Worm (Caenorhabditis elegans) whole organism, L4/young adult: ENCODE results near the gene fbxb-72.
A peak's percentile ranks its signal among the peaks of the same experiment; 100 is the strongest.

Experiments
- W03F9.2 ChIP-seq: fragments of 150-350 bp; optimal IDR thresholded peaks from 2 replicates; lab custom pipeline; 2014; ENCODE audit warnings: missing biosample characterization, missing genetic modification characterization
- dao-5 ChIP-seq: sonication (generic microtip); optimal IDR thresholded peaks from 2 replicates; lab custom pipeline; 2016; ENCODE audit warnings: missing genotype, missing genetic modification characterization, moderate library complexity, missing compliant biosample characterization
- him-1 ChIP-seq: sonication (generic microtip); optimal IDR thresholded peaks from 2 replicates; lab custom pipeline; 2016; ENCODE audit warnings: missing genotype, missing genetic modification reagents, missing genetic modification characterization, missing compliant biosample characterization

fbxb-72 gene

DNA sequence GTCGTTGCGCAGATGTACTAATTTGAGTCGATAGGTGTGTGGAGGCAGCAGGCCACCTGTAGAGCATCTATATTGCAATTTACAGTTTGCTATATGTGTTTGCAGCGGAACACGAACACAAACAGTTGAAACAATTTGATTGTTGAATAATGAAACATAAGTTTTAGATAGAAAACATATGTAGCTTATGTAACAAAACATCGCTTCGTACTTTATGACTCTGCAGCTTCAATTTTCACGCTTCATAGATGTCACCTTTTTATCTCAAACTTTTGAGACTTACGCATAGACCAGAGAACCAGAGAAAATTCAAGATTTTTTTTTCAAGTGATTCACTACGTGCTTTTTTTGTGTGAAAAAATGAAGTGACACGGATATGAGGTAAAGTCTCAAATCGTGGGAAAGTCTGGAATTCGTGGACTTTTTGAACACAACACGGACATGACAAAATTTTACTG lies at the start of gene fbxb-72:
fbxb-72 (minus strand) TSS at position 58 of the 458 bp plus-strand sequence.
- TF ChIP-seq W03F9.2 (tag; lab: Kevin White, UChicago) (no peak), him-1 (no peak), dao-5 (tag; lab: Kevin White, UChicago) (no peak)

DNA sequence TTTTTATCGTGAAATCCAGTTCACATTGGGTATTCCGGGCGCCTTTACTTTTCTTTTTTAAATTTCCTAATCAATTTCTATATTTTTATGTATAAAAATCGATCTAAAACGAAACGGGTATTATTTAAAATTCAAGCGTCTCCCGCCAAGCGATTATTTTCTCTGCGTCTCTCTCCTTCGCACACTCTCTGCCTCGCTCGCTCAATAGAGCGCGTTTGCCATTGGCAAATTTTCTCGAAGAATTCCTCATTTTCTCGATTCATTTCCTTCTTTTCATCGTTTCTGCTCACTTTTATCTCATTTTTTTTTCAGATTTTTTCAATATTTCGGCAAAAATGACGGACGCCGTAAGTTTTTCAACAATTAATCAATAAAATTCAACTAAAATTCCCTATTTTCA lies 49.5 kb upstream of the fbxb-72 start, which contains the start of gene sti-1:
sti-1 (plus strand) TSS at position 263 of the 400 bp plus-strand sequence.
- TF ChIP-seq W03F9.2 (tag; lab: Kevin White, UChicago), result peak; percentile 79
- no peak for TF ChIP-seq dao-5 (tag; lab: Kevin White, UChicago)
- no peak for TF ChIP-seq him-1

DNA sequence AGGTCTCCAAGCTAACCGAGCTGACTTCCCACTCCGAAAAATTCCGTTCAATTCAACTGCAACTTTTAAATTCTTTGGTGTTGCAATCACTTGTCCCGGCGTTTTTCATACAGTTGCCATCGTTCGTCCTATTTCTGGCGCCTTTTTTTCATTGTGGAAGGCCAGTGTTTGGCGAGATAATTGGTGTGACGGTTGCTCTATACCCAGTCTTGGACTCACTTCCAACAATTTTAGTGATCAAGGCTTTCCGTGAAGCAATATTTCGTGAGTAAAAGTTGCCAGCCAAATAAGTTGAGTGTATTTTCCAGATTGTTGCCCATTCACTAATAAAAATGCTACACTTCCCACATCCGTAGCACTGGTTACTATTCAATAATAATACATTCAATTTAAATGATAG lies 48.5 kb upstream of the fbxb-72 start:
- TF ChIP-seq W03F9.2 (tag; lab: Kevin White, UChicago) (no peak), dao-5 (tag; lab: Kevin White, UChicago) (no peak), him-1 (no peak)

DNA sequence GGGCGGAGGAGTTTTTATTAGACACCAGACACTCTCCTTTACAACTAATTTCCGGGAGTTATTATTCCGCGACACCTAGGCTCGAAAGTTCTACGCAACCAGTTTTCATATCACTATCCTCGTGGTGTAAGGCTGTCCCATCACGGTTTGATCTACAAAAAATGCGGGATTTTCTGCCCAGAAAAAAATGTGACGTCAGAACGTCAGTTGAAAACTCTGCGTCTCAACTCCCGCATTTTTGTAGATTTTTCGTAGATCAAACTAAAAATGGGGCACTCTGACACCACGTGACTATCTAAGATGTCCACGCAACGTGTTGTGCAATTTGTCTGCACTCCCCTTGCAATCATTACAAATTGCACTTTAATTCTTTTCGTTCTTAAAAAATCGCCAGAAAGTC lies 41.0 kb upstream of the fbxb-72 start, which contains the start of gene str-238:
str-238 (plus strand) TSS at position 301 of the 400 bp plus-strand sequence.
- TF ChIP-seq W03F9.2 (tag; lab: Kevin White, UChicago) (no peak), dao-5 (tag; lab: Kevin White, UChicago) (no peak), him-1 (no peak)

DNA sequence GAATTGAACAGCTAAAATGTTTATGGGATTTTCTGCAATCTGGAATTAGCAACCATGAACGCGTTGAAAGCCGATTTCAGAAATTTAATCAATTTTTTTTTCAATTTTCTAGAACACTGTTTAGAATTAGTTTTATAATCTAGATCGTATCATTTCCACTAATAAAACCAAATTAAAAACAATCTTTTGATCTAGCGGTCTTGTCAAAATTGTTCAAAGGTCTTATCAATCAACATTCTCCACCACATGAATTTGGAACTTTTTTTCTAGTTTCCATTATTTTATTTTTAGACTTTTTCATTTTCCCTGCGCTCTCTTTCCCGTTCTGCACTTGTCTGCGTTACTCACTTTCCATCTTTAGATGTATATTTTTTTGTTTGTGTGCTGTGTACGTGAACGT lies 38.6 kb upstream of the fbxb-72 start, which contains the start of gene srp-2:
srp-2 (plus strand) TSS at position 301 of the 400 bp plus-strand sequence.
- TF ChIP-seq W03F9.2 (tag; lab: Kevin White, UChicago) (no peak), him-1 (no peak), dao-5 (tag; lab: Kevin White, UChicago) (no peak)

DNA sequence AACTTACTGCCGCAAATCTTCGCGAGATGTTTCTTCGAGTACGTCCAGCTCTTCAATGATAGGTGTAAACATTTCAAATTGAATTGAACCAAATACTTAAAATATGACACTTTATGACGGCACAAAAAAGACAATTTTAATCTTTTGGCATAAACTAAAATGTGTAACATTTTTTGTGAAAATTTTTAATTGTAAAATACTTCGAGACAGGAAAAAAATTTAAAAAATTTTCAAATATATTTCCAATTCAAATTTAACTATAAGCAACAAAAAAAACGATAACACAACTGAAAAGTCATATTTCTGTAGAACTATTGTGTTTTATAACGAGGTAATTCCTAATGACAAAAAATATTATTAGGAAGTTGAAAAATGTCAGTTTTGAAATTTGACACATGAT lies 38.1 kb upstream of the fbxb-72 start, which contains the start of gene C05E4.12:
C05E4.12 (minus strand) TSS at position 101 of the 400 bp plus-strand sequence.
- no peak for TF ChIP-seq him-1
- no peak for TF ChIP-seq W03F9.2 (tag; lab: Kevin White, UChicago)
- TF ChIP-seq dao-5 (tag; lab: Kevin White, UChicago), result no peak

DNA sequence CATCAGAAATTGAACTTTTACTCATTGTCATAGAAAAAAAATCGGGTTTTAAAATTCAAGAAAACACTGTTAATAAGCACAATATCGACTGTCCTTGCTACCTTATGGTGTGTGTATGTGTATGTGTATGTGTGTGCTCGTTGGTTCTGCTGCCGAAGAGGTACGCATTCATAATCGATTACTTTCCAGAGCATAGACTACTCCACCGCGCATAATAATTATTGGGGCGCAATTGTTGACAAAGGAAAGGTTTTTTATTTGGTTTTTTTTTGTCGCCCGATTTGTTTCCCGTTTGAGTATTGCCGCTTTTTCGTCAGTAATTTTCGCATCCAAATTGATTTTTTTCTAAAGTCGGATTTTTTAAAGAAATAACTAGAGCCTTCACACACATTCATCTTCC lies 37.5 kb upstream of the fbxb-72 start, which contains the start of gene C05E4.15:
C05E4.15 (minus strand) TSS at position 101 of the 400 bp plus-strand sequence.
- TF ChIP-seq dao-5 (tag; lab: Kevin White, UChicago) (no peak), W03F9.2 (tag; lab: Kevin White, UChicago) (no peak), him-1 (no peak)

DNA sequence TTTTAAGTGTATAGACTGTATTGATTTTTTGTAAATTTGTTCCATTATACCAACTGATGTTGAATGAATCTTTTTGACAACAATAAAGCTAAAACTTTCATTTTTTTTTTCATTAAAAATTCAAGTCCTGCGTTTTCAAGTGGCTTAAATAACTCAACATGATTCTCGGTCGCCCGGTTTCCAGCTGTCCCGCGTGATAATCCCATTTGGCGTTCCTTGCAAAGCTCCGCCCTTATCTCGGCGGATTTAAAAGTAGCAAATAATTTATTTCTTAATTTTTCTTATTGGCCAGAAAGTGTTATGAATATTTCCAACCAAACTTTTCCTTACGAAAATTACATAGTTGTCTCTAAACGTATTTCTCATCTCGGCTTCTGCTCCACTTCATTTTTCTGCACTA lies 32.4 kb upstream of the fbxb-72 start, which contains the start of gene str-20:
str-20 (plus strand) TSS at position 301 of the 400 bp plus-strand sequence.
- no peak for TF ChIP-seq him-1
- TF ChIP-seq dao-5 (tag; lab: Kevin White, UChicago), result no peak
- TF ChIP-seq W03F9.2 (tag; lab: Kevin White, UChicago), result no peak

DNA sequence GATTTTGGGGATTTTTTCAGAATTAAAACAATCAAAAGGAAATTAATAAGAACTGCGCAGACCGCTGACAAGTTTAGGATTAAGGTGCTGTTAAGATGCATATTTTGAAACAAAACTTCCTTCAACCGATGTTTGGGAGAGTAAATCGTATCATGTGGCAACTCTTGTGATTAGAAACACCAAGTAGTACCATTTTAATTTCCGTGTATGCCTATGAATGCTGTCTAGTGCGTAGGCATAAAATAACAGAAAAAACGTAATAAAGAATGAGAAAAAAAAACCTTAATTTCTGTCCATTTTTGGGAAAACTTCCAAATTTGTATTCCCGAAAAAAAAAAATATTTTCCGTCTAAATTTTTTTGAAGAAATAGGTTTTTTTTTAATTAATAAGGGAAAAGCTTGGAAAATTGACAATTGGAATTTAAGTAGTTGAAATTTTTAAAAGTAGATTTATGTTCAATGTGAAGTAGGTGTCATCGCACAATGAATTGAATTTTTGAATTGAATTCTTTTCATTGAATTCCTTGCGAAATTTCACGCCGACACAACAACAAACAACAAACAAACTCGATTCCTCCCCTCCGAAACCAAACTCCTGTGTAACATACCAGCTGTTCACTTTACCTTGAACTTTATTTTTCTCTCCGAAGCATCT lies 29.1 kb upstream of the fbxb-72 start, which contains the start of the genes str-262 and srp-1:
str-262 (minus strand) TSS at position 101 of the 655 bp plus-strand sequence.
srp-1 (plus strand) TSS at position 605 of the 655 bp plus-strand sequence.
- TF ChIP-seq W03F9.2 (tag; lab: Kevin White, UChicago), result no peak

DNA sequence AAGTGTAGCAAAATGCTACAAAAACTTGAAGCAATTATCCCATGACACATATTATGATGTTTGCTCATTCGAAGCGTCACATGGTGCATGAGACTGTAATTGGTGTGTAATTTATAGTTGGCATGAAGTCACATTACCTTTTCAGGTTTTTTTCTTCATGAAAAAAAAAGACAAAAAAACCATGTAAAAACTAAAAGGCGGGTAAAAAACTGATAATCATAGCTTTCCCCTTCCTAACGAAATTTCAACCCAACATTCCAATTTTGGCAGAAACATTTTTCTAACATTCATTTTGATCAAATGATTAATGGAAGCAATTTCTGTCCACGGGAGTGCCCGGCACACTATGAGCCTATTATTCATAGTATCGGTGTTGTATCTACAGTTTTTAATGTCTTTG lies 24.3 kb upstream of the fbxb-72 start, which contains the start of gene sri-4:
sri-4 (plus strand) TSS at position 301 of the 400 bp plus-strand sequence.
- TF ChIP-seq W03F9.2 (tag; lab: Kevin White, UChicago) (no peak), dao-5 (tag; lab: Kevin White, UChicago) (no peak), him-1 (no peak)

DNA sequence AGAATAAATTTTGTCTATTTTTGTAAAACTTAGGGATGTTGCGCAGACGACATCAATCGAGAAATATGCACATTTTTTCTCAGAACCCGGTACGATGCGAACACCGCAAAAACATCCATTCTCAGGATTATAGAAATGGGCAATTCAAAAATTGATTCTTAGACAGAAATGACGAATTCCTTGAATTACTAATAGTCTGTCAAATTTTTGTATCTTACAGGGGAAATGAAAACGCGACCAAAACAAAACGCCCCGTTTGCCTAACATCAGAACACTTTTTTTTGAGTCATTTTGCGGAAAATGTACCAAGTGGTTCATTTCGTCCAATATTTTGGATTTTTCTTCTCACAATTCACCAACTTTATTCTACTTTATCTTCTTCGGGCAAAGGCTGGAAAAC lies 19.6 kb upstream of the fbxb-72 start, which contains the start of gene str-134:
str-134 (plus strand) TSS at position 301 of the 400 bp plus-strand sequence.
- TF ChIP-seq W03F9.2 (tag; lab: Kevin White, UChicago) (no peak), him-1 (no peak), dao-5 (tag; lab: Kevin White, UChicago) (no peak)

DNA sequence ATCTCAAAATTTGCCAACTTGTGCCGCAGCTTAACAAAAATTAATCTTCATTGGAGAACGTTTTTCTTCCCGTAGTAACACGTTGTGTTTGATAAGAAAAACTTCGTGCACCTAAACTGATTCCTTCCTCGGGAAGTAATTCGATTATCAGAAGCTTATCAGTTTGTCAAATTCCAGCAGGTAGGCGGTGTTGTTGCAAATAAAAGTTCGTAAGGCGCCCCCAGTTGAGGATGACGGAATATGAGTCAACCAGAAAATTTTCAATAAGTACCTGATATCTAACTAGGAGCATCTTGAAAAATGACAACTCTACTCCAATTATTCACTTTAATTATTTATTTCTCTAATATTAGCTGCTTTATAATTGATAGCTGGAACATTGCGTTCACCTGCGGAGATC lies 18.1 kb upstream of the fbxb-72 start, which contains the start of gene C05E4.7:
C05E4.7 (plus strand) TSS at position 301 of the 400 bp plus-strand sequence.
- TF ChIP-seq dao-5 (tag; lab: Kevin White, UChicago) (no peak), him-1 (no peak), W03F9.2 (tag; lab: Kevin White, UChicago) (no peak)

DNA sequence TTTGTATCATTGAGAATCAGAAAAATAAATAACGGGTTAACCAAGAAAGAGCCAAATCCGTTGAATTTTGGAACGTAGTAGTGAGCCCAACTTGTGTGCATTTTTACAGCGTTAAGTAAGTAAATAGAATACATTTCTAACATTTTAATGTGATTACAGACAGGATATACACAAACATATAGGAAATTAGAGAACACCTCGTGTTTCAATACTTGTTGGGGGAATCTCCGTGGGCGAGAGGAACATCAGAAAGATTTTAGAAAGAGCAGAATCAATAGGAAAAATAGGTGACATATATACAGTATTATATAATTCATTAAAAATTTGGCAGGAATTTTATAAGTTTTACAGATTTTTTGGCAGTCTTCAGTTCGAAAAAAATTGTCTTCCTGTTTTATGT lies 15.0 kb upstream of the fbxb-72 start, which contains the start of gene srj-24:
srj-24 (minus strand) TSS at position 101 of the 400 bp plus-strand sequence.
- no peak for TF ChIP-seq W03F9.2 (tag; lab: Kevin White, UChicago)
- TF ChIP-seq dao-5 (tag; lab: Kevin White, UChicago), result no peak
- TF ChIP-seq him-1, result no peak

DNA sequence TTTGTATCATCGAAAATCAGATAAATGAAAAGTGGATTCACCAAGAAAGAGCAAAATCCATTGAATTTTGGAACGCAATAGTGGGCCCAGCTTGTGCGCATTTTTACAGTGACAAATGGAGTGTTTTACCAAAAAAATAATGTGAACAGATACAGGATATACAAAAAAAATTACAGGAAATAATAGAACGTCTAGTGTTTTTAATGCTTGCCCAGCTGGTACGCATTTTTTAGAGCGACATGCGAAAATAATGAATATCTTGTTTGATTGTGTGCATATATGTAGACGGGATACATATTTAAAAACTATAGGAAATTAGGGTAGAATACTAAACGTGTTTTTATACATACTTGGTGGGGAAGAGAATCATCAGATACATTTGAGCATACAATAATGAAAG lies 12.4 kb upstream of the fbxb-72 start, which contains the start of gene srj-25:
srj-25 (minus strand) TSS at position 101 of the 400 bp plus-strand sequence.
- TF ChIP-seq him-1 (no peak), dao-5 (tag; lab: Kevin White, UChicago) (no peak), W03F9.2 (tag; lab: Kevin White, UChicago) (no peak)
